Worm (Caenorhabditis elegans): ENCODE data around the gene B0432.1.

The B0432.1 gene

DNA sequence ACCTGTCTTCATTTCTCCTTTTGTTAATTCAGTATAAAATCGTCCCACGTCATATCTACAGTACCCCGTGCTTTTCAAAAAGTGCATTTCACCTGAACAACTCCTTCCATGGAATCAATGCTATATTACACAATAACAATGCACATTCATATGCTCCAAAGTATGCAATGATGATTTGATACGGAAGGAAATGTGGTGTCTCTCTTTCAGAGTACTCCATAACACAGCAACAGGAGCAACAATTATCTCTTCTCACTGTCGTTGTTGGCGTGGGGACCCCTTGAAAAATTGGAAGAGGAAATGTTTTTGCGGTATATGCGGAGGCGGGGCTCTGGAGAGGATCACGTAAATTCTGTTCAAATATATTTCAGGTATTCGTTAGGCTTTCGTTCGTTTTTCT is 39.7 kb upstream of the B0432.1 start, which contains the start of gene cat-2:
cat-2 (plus strand) TSS at position 301 of the 400 bp plus-strand sequence.
- TF ChIP-seq sma-9 (GFP tag; optimal IDR thresholded peaks at IDR 0.05) (no peak), sma-9 (tag; optimal IDR thresholded peaks at IDR 0.05) (no peak)

- TF ChIP-seq ZK546.5 (tag; optimal IDR thresholded peaks at IDR 0.05) = no peak
- no peak for TF ChIP-seq snpc-4 (tag; optimal IDR thresholded peaks at IDR 0.05)
- no peak for TF ChIP-seq nhr-25 (tag; optimal IDR thresholded peaks at IDR 0.05)
- no peak for TF ChIP-seq egl-27 (tag; optimal IDR thresholded peaks at IDR 0.05)
- TF ChIP-seq ceh-16 (tag; optimal IDR thresholded peaks at IDR 0.05) = no peak
Measured at ce11 chrII:263563-263962, 33.6 kb upstream of the B0432.1 start, which contains the start of gene scc-2. Gene scc-2, minus strand, starts transcription at chrII:263663.

DNA sequence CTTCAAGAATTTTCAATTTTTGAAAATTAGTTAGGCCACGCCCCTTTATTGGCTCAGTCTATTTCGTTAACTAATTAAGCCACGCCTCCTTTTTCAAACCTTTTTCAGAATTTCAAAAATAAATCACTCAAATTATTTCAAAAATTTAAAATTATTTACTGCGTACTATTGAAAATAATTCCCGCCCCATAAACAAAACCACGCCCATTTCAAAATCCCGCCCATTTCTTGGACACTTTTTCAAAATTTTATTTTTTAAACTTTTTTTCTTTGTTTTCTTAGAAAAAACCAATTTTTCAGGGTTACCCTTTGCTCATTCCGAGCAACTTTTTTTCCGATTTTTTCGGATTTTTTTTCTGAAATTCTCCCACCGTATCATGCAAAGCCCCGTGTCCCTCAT is 33.1 kb upstream of the B0432.1 start, which contains the start of gene B0432.14:
B0432.14 (plus strand) TSS at position 301 of the 400 bp plus-strand sequence.
- TF ChIP-seq skn-1 (tag; optimal IDR thresholded peaks at IDR 0.05) = no peak
- no peak for TF ChIP-seq elt-3 (tag; optimal IDR thresholded peaks at IDR 0.05)
- TF ChIP-seq ceh-16 (tag; optimal IDR thresholded peaks at IDR 0.05) = no peak
- no peak for TF ChIP-seq lin-11 (tag; optimal IDR thresholded peaks at IDR 0.05)
- TF ChIP-seq nhr-12 (tag; optimal IDR thresholded peaks at IDR 0.05) = no peak
- no peak for TF ChIP-seq F13H6.1 (tag; optimal IDR thresholded peaks at IDR 0.05)
- no peak for TF ChIP-seq unc-55 (GFP tag; optimal IDR thresholded peaks at IDR 0.05)
- no peak for TF ChIP-seq gmeb-1 (tag; optimal IDR thresholded peaks at IDR 0.05)
- no peak for TF ChIP-seq dmd-4 (tag; optimal IDR thresholded peaks at IDR 0.05)
- no peak for TF ChIP-seq nhr-21 (tag; optimal IDR thresholded peaks at IDR 0.05)
- TF ChIP-seq nhr-11 (tag; optimal IDR thresholded peaks at IDR 0.05) = no peak
- TF ChIP-seq nhr-237 (tag; optimal IDR thresholded peaks at IDR 0.05) = no peak
- no peak for TF ChIP-seq egl-27 (tag; optimal IDR thresholded peaks at IDR 0.05)
- no peak for TF ChIP-seq blmp-1 (tag; optimal IDR thresholded peaks at IDR 0.05; ENCODE audit: insufficient read depth)
- TF ChIP-seq nhr-23 (tag; optimal IDR thresholded peaks at IDR 0.05) = no peak
- no peak for TF ChIP-seq sma-3 (GFP tag; optimal IDR thresholded peaks at IDR 0.05)
- no peak for TF ChIP-seq ZK546.5 (tag; optimal IDR thresholded peaks at IDR 0.05)
- no peak for TF ChIP-seq elt-1 (tag; optimal IDR thresholded peaks at IDR 0.05)
- no peak for TF ChIP-seq nhr-10 (tag; optimal IDR thresholded peaks at IDR 0.05)
- TF ChIP-seq sma-9 (GFP tag; optimal IDR thresholded peaks at IDR 0.05) = no peak
- TF ChIP-seq sma-9 (tag; optimal IDR thresholded peaks at IDR 0.05) = no peak

DNA sequence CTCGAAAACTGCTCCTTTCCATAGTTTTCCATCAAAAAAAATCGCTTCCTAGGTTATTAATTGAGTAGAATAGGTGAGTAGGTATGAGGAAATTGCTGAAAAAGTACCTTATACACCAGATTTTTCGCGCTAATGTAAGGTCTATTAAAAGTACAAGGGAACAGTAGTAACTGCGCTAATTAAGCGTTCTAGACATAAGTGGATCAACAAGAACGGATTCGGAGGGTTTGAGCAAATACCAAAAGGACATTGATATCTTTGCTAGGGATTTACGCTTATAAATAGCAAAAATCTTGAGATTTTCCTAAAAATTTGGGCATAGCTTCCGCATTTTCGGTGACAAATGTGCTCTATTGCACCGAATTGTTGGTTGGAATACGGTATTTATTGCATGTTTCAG is 23.3 kb upstream of the B0432.1 start, which contains the start of gene B0432.7:
B0432.7 (minus strand) TSS at position 101 of the 400 bp plus-strand sequence.
- TF ChIP-seq crh-2 (tag; optimal IDR thresholded peaks at IDR 0.05) (no peak), unc-55 (GFP tag; optimal IDR thresholded peaks at IDR 0.05) (no peak), lin-11 (tag; optimal IDR thresholded peaks at IDR 0.05) (no peak), peb-1 (tag; optimal IDR thresholded peaks at IDR 0.05) (no peak), aly-2 (tag; optimal IDR thresholded peaks at IDR 0.05) (no peak), C34F6.9 (tag; optimal IDR thresholded peaks at IDR 0.05) (no peak), elt-1 (tag; optimal IDR thresholded peaks at IDR 0.05) (no peak)

ce11 chrII:278636-279035 is 18.6 kb upstream of the B0432.1 start, which contains the start of gene B0432.8:
Gene B0432.8, minus strand, starts transcription at chrII:278736.
- no peak for TF ChIP-seq lin-39 (tag; optimal IDR thresholded peaks at IDR 0.05)
- no peak for TF ChIP-seq lin-11 (tag; optimal IDR thresholded peaks at IDR 0.05)
- TF ChIP-seq C34F6.9 (tag; optimal IDR thresholded peaks at IDR 0.05) = no peak
- no peak for TF ChIP-seq mdl-1 (tag; optimal IDR thresholded peaks at IDR 0.05)

ce11 chrII:282483-282882 is 14.7 kb upstream of the B0432.1 start, which contains the start of gene trul-1:
Gene trul-1, minus strand, starts transcription at chrII:282583.
- TF ChIP-seq C34F6.9 (tag; optimal IDR thresholded peaks at IDR 0.05) = no peak
- no peak for TF ChIP-seq dmd-4 (tag; optimal IDR thresholded peaks at IDR 0.05)
- no peak for TF ChIP-seq gmeb-1 (tag; optimal IDR thresholded peaks at IDR 0.05)
- no peak for TF ChIP-seq ztf-4 (tag; optimal IDR thresholded peaks at IDR 0.05)
- no peak for TF ChIP-seq aly-2 (tag; optimal IDR thresholded peaks at IDR 0.05)
- no peak for TF ChIP-seq nhr-10 (tag; optimal IDR thresholded peaks at IDR 0.05)
- no peak for TF ChIP-seq nhr-129 (tag; optimal IDR thresholded peaks at IDR 0.05)
- TF ChIP-seq Y55F3AM.14 (GFP tag; optimal IDR thresholded peaks at IDR 0.05) = no peak
- no peak for TF ChIP-seq lin-39 (tag; optimal IDR thresholded peaks at IDR 0.05)
- TF ChIP-seq F13H6.1 (tag; optimal IDR thresholded peaks at IDR 0.05) = no peak
- no peak for TF ChIP-seq ceh-16 (tag; optimal IDR thresholded peaks at IDR 0.05)
- no peak for TF ChIP-seq nhr-77 (tag; optimal IDR thresholded peaks at IDR 0.05)
- no peak for TF ChIP-seq nhr-23 (tag; optimal IDR thresholded peaks at IDR 0.05)
- no peak for TF ChIP-seq peb-1 (tag; optimal IDR thresholded peaks at IDR 0.05)
- no peak for TF ChIP-seq nhr-11 (tag; optimal IDR thresholded peaks at IDR 0.05)
- no peak for TF ChIP-seq elt-1 (tag; optimal IDR thresholded peaks at IDR 0.05)
- TF ChIP-seq unc-62 (GFP tag; optimal IDR thresholded peaks at IDR 0.05) = no peak
- no peak for TF ChIP-seq nhr-237 (tag; optimal IDR thresholded peaks at IDR 0.05)
